Fruit fly (Drosophila melanogaster) whole organism, embryonic: ENCODE measurements around the gene Lcp65Ad.

Source experiments
- Abd-B ChIP-seq: fragments of 200-800 bp; sonication (Bioruptor generic); optimal IDR thresholded peaks from 2 replicates; lab custom pipeline; 2018; ENCODE audit warnings: missing biosample characterization, mild to moderate bottlenecking, missing genetic modification characterization, moderate library complexity
- Aef1 ChIP-seq: fragments of 200-800 bp; sonication (Bioruptor generic); IDR thresholded peaks from 3 replicates; pipeline ENCODE4 v1.3.6; 2022; ENCODE audit warnings: missing biosample characterization, missing genetic modification characterization
- CG10565 ChIP-seq: fragments of 200-800 bp; sonication (Bioruptor generic); optimal IDR thresholded peaks from 3 replicates; lab custom pipeline; 2016; ENCODE audit warnings: missing biosample characterization, mild to moderate bottlenecking, missing genetic modification characterization
- CG11456 ChIP-seq: fragments of 200-800 bp; sonication (Bioruptor generic); IDR thresholded peaks from 3 replicates; pipeline ENCODE4 v1.3.6; 2022; ENCODE audit warnings: missing biosample characterization, missing genetic modification characterization
- CG11504 ChIP-seq: fragments of 200-800 bp; sonication (Bioruptor generic); optimal IDR thresholded peaks from 3 replicates; lab custom pipeline; 2019; ENCODE audit warnings: missing biosample characterization, mild to moderate bottlenecking, missing genetic modification characterization, moderate library complexity
- CG12219 ChIP-seq: fragments of 200-800 bp; sonication (Bioruptor generic); optimal IDR thresholded peaks from 3 replicates; lab custom pipeline; 2018; ENCODE audit warnings: missing biosample characterization, mild to moderate bottlenecking, missing genetic modification characterization
- CG15073 ChIP-seq: fragments of 200-800 bp; sonication (Bioruptor generic); optimal IDR thresholded peaks from 2 replicates; lab custom pipeline; 2016; ENCODE audit warnings: missing biosample characterization, missing genetic modification characterization
- CG15269 ChIP-seq: fragments of 200-800 bp; sonication (Bioruptor generic); optimal IDR thresholded peaks from 2 replicates; lab custom pipeline; 2018; ENCODE audit warnings: missing biosample characterization, mild to moderate bottlenecking, missing genetic modification characterization, moderate library complexity
- CG1529 ChIP-seq: fragments of 200-800 bp; sonication (Bioruptor generic); optimal IDR thresholded peaks from 3 replicates; lab custom pipeline; 2018; ENCODE audit warnings: missing biosample characterization, missing genetic modification characterization
- CG16813 ChIP-seq: fragments of 200-800 bp; sonication (Bioruptor generic); IDR thresholded peaks from 3 replicates; pipeline ENCODE4 v1.3.6; 2022; ENCODE audit warnings: missing biosample characterization, missing genetic modification characterization; ENCODE audit not compliant: partially characterized antibody
- CG17328 ChIP-seq: fragments of 200-800 bp; sonication (Bioruptor generic); IDR thresholded peaks from 2 replicates; pipeline ENCODE4 v1.3.6; 2022; ENCODE audit warnings: missing biosample characterization, missing genetic modification characterization
- CG17829 ChIP-seq: fragments of 200-800 bp; optimal IDR thresholded peaks from 2 replicates; lab custom pipeline; 2019; ENCODE audit warnings: missing biosample characterization, mild to moderate bottlenecking, missing genetic modification characterization, moderate library complexity
- CG1792 ChIP-seq: fragments of 200-800 bp; sonication (Bioruptor generic); optimal IDR thresholded peaks from 2 replicates; lab custom pipeline; 2016; ENCODE audit warnings: missing biosample characterization, missing genetic modification characterization
- CG2202 ChIP-seq: fragments of 200-800 bp; sonication (Bioruptor generic); optimal IDR thresholded peaks from 2 replicates; lab custom pipeline; 2018; ENCODE audit warnings: missing biosample characterization, mild to moderate bottlenecking, missing genetic modification characterization
- CG32767 ChIP-seq: fragments of 200-800 bp; sonication (Bioruptor generic); IDR thresholded peaks from 2 replicates; pipeline ENCODE4 v1.3.6; 2022; ENCODE audit warnings: missing biosample characterization, missing genetic modification characterization
- CG34224 ChIP-seq: fragments of 200-800 bp; sonication (Bioruptor generic); IDR thresholded peaks from 3 replicates; pipeline ENCODE4 v1.3.6; 2022; ENCODE audit warnings: missing biosample characterization, missing genetic modification characterization; ENCODE audit not compliant: partially characterized antibody
- CG34376 ChIP-seq: fragments of 200-800 bp; sonication (Bioruptor generic); optimal IDR thresholded peaks from 2 replicates; lab custom pipeline; 2018; ENCODE audit warnings: missing biosample characterization, mild to moderate bottlenecking, missing genetic modification characterization
- CG3726 ChIP-seq: fragments of 200-800 bp; sonication (Bioruptor generic); IDR thresholded peaks from 3 replicates; pipeline ENCODE4, ENCODE4 v1.3.6; 2022; ENCODE audit warnings: missing biosample characterization, missing genetic modification characterization
- CG6854 ChIP-seq: fragments of 200-800 bp; sonication (Bioruptor generic); optimal IDR thresholded peaks from 3 replicates; lab custom pipeline; 2017; ENCODE audit warnings: missing biosample characterization, mild to moderate bottlenecking, missing genetic modification characterization
- CG8281 ChIP-seq: fragments of 200-800 bp; sonication (Bioruptor generic); optimal IDR thresholded peaks from 2 replicates; lab custom pipeline; 2018; ENCODE audit warnings: missing biosample characterization, mild to moderate bottlenecking, missing genetic modification characterization, moderate library complexity
- Doc3 ChIP-seq: fragments of 200-800 bp; sonication (Bioruptor generic); IDR thresholded peaks from 3 replicates; pipeline ENCODE4 v1.3.6; 2022; ENCODE audit warnings: missing biosample characterization, missing genetic modification characterization; ENCODE audit not compliant: partially characterized antibody
- ERR ChIP-seq: fragments of 200-800 bp; sonication (Bioruptor generic); optimal IDR thresholded peaks from 2 replicates; lab custom pipeline; 2016; ENCODE audit warnings: missing biosample characterization, missing genetic modification characterization
- Fer3 ChIP-seq: fragments of 200-800 bp; sonication (Bioruptor generic); optimal IDR thresholded peaks from 2 replicates; lab custom pipeline; 2018; ENCODE audit warnings: missing biosample characterization, mild to moderate bottlenecking, missing genetic modification characterization, moderate library complexity
- HLH3B ChIP-seq: fragments of 200-800 bp; sonication (Bioruptor generic); IDR thresholded peaks from 2 replicates; pipeline ENCODE4 v1.3.6; 2022; ENCODE audit warnings: missing biosample characterization, missing genetic modification characterization
- Hr78 ChIP-seq, 2 experiments: fragments of 200-800 bp in 1 of 2; fragments of >200 bp in 1 of 2; sonication (Bioruptor generic) in 1 of 2; optimal IDR thresholded peaks; 2 replicates each; lab custom pipeline; 2017 to 2019; ENCODE audit warnings: missing biosample characterization in 2 of 2, missing genetic modification characterization in 2 of 2, mild to moderate bottlenecking in 1 of 2, moderate library complexity in 1 of 2
- Hsf ChIP-seq: fragments of 200-800 bp; sonication (Bioruptor generic); optimal IDR thresholded peaks from 3 replicates; lab custom pipeline; 2016; ENCODE audit warnings: missing biosample characterization, missing genetic modification characterization
- Kr ChIP-seq: fragments of 200-800 bp; sonication (Bioruptor generic); optimal IDR thresholded peaks from 2 replicates; lab custom pipeline; 2017; ENCODE audit warnings: missing biosample characterization, mild to moderate bottlenecking, missing genetic modification characterization
- Med ChIP-seq: fragments of 200-800 bp; sonication (Bioruptor generic); peaks from one replicate; lab custom pipeline; 2016; ENCODE audit warnings: missing biosample characterization, missing genetic modification characterization, mild to moderate bottlenecking, inconsistent platforms, moderate library complexity
- NK7.1 ChIP-seq: fragments of 200-800 bp; sonication (Bioruptor generic); optimal IDR thresholded peaks from 3 replicates; lab custom pipeline; 2016; ENCODE audit warnings: missing biosample characterization, missing genetic modification characterization
- Vsx1 ChIP-seq: fragments of 200-800 bp; sonication (Bioruptor generic); optimal IDR thresholded peaks from 2 replicates; lab custom pipeline; 2017; ENCODE audit warnings: missing biosample characterization, mild to moderate bottlenecking, missing genetic modification characterization, missing genetic modification reagents
- Xbp1 ChIP-seq: fragments of 200-800 bp; sonication (Bioruptor generic); optimal IDR thresholded peaks from 3 replicates; lab custom pipeline; 2016; ENCODE audit warnings: missing biosample characterization, mild to moderate bottlenecking, missing genetic modification characterization
- YL-1 ChIP-seq: fragments of 200-800 bp; sonication (Bioruptor generic); optimal IDR thresholded peaks from 3 replicates; lab custom pipeline; 2017; ENCODE audit warnings: missing biosample characterization, mild to moderate bottlenecking, missing genetic modification characterization
- chinmo ChIP-seq: fragments of 200-800 bp; sonication (Bioruptor generic); IDR thresholded peaks from 4 replicates; pipeline ENCODE4 v1.3.6; 2022; ENCODE audit warnings: missing biosample characterization, missing genetic modification characterization; ENCODE audit not compliant: partially characterized antibody
- crol ChIP-seq: fragments of 200-800 bp; sonication (Bioruptor generic); IDR thresholded peaks from 2 replicates; pipeline ENCODE4 v1.3.6; 2022; ENCODE audit warnings: missing biosample characterization, missing genetic modification characterization
- en ChIP-seq: fragments of 200-800 bp; sonication (Bioruptor generic); optimal IDR thresholded peaks from 2 replicates; lab custom pipeline; 2016; ENCODE audit warnings: missing biosample characterization, missing genetic modification characterization
- eve ChIP-seq, 2 experiments: fragments of >200 bp; optimal IDR thresholded peaks; 2 replicates each; lab custom pipeline; 2017; ENCODE audit warnings: missing biosample characterization in 2 of 2, missing genetic modification characterization in 2 of 2
- ftz-f1 ChIP-seq: fragments of 200-800 bp; sonication (Bioruptor generic); optimal IDR thresholded peaks from 2 replicates; lab custom pipeline; 2016; ENCODE audit warnings: missing biosample characterization, missing genetic modification characterization
- inv ChIP-seq: fragments of 200-800 bp; sonication (Bioruptor generic); IDR thresholded peaks from 2 replicates; pipeline ENCODE4 v1.3.6; 2022; ENCODE audit warnings: missing biosample characterization, missing genetic modification characterization; ENCODE audit not compliant: partially characterized antibody
- mld ChIP-seq: fragments of 200-800 bp; sonication (Bioruptor generic); IDR thresholded peaks from 3 replicates; pipeline ENCODE4 v1.3.6; 2022; ENCODE audit warnings: missing biosample characterization, missing genetic modification characterization; ENCODE audit not compliant: partially characterized antibody
- org-1 ChIP-seq: fragments of 200-800 bp; sonication (Bioruptor generic); optimal IDR thresholded peaks from 2 replicates; lab custom pipeline; 2017; ENCODE audit warnings: missing biosample characterization, missing genetic modification characterization
- pan ChIP-seq, 4 experiments: fragments of >200 bp in 3 of 4; fragments of 200-800 bp in 1 of 4; sonication (Bioruptor generic) in 1 of 4; optimal IDR thresholded peaks in 3 of 4; IDR thresholded peaks in 1 of 4; 2 replicates each; pipeline versions ENCODE4 v1.3.6 to Lab custom; 2017 to 2022; ENCODE audit warnings: missing biosample characterization in 2 of 4, missing genetic modification characterization in 2 of 4, mixed read lengths in 1 of 4
- phol ChIP-seq: fragments of 200-800 bp; sonication (Bioruptor generic); optimal IDR thresholded peaks from 3 replicates; lab custom pipeline; 2018; ENCODE audit warnings: missing biosample characterization, mild to moderate bottlenecking, missing genetic modification characterization, moderate library complexity
- pros ChIP-seq: fragments of 200-800 bp; sonication (Bioruptor generic); optimal IDR thresholded peaks from 3 replicates; lab custom pipeline; 2019; ENCODE audit warnings: missing biosample characterization, mild to moderate bottlenecking, missing genetic modification characterization, moderate library complexity
- scrt ChIP-seq: fragments of 200-800 bp; sonication (Bioruptor generic); optimal IDR thresholded peaks from 2 replicates; lab custom pipeline; 2018; ENCODE audit warnings: missing biosample characterization, mild to moderate bottlenecking, missing genetic modification characterization, moderate library complexity
- sim ChIP-seq: fragments of 200-800 bp; sonication (Bioruptor generic); IDR thresholded peaks from 2 replicates; pipeline ENCODE4 v1.3.6; 2022; ENCODE audit warnings: missing biosample characterization, missing genetic modification characterization
- slp2 ChIP-seq: fragments of 200-800 bp; sonication (Bioruptor generic); optimal IDR thresholded peaks from 2 replicates; lab custom pipeline; 2016; ENCODE audit warnings: missing biosample characterization, missing genetic modification characterization
- stc ChIP-seq: fragments of 200-800 bp; sonication (Bioruptor generic); IDR thresholded peaks from 2 replicates; pipeline ENCODE4 v1.3.6; 2022; ENCODE audit warnings: missing biosample characterization, missing genetic modification characterization
- stwl ChIP-seq: fragments of 200-800 bp; sonication (Bioruptor generic); optimal IDR thresholded peaks from 3 replicates; lab custom pipeline; 2018; ENCODE audit warnings: missing biosample characterization, mild to moderate bottlenecking, missing genetic modification characterization, moderate library complexity
- twi ChIP-seq: fragments of 200-800 bp; optimal IDR thresholded peaks from 2 replicates; lab custom pipeline; 2019; ENCODE audit warnings: missing biosample characterization, mild to moderate bottlenecking, missing genetic modification characterization, moderate library complexity

Lcp65Ad gene

dm6 chr3L:6094697-6095096, 48.5 kb upstream of the Lcp65Ad start, which contains the start of the genes CG10467 and loj (continued):
- TF ChIP-seq CG12219 (GFP tag; lab: Kevin White, UChicago) (peak; percentile 73), CG6854 (GFP tag; lab: Kevin White, UChicago) (peak; percentile 26), stc (GFP tag; lab: Robert Waterston, UW) (peak; percentile 91), pan (optimal IDR thresholded peaks at IDR 0.05; lab: Kevin White, UChicago) (no peak), pan (GFP tag; optimal IDR thresholded peaks at IDR 0.05 in 1 of 2, IDR thresholded peaks at IDR 0.05 in 1 of 2) (peak in 1 of 2 experiments; percentile 96), CG32767 (peak; percentile 93), pros (no peak), CG15073 (GFP tag; lab: Kevin White, UChicago) (peak; percentile 93), CG10565 (GFP tag; lab: Kevin White, UChicago) (peak; percentile 50), CG34376 (GFP tag; lab: Kevin White, UChicago) (peak; percentile 75), Aef1 (peak; percentile 98), crol (GFP tag; lab: Robert Waterston, UW) (peak; percentile 47; the same call in 1 of the 2 replicates), Vsx1 (peak; percentile 73), CG1529 (GFP tag; lab: Kevin White, UChicago) (peak; percentile 82), CG16813 (GFP tag; lab: Robert Waterston, UW) (peak; percentile 75), twi (tag; lab: Kevin White, UChicago) (peak; percentile 94), ftz-f1 (no peak), ERR (GFP tag; lab: Kevin White, UChicago) (peak; percentile 16), org-1 (GFP tag; lab: Kevin White, UChicago) (peak; percentile 75), CG11456 (GFP tag; lab: Robert Waterston, UW) (peak; percentile 98), Fer3 (tag; lab: Kevin White, UChicago) (peak; percentile 97), Xbp1 (peak; percentile 98), YL-1 (peak; percentile 92), Abd-B (GFP tag; lab: Kevin White, UChicago) (peak; percentile 99), CG3726 (GFP tag; lab: Robert Waterston, UW) (peak; percentile 95; the same call in 2 of the 3 replicates), Hsf (peak; percentile 94), stwl (tag; lab: Kevin White, UChicago) (peak; percentile 89), mld (GFP tag; lab: Robert Waterston, UW) (no peak), Kr (GFP tag; lab: Kevin White, UChicago) (peak; percentile 33), eve (GFP tag; optimal IDR thresholded peaks at IDR 0.05; lab: Kevin White, UChicago) (no peak), CG11504 (tag; lab: Kevin White, UChicago) (peak; percentile 95), phol (peak; percentile 98), CG2202 (tag; lab: Kevin White, UChicago) (peak; percentile 90), scrt (peak; percentile 98), slp2 (GFP tag; lab: Kevin White, UChicago) (peak; percentile 72), Med (GFP tag; lab: Kevin White, UChicago) (peak; percentile 94), CG15269 (tag; lab: Kevin White, UChicago) (peak; percentile 95), sim (GFP tag; lab: Robert Waterston, UW) (peak; percentile 71; the same call in 1 of the 2 replicates), Hr78 (GFP tag; optimal IDR thresholded peaks at IDR 0.05; lab: Kevin White, UChicago) (no peak), chinmo (GFP tag; lab: Robert Waterston, UW) (no peak), CG8281 (peak; percentile 81), CG1792 (peak; percentile 65), Doc3 (GFP tag; lab: Robert Waterston, UW) (peak; percentile 50; the same call in 2 of the 3 replicates), en (GFP tag; lab: Kevin White, UChicago) (peak; percentile 44), CG17829 (tag; lab: Kevin White, UChicago) (peak; percentile 96), inv (GFP tag; lab: Robert Waterston, UW) (peak; percentile 64), HLH3B (peak; percentile 97), CG34224 (GFP tag; lab: Robert Waterston, UW) (peak; percentile 53; the same call in 1 of the 3 replicates), CG17328 (GFP tag; lab: Robert Waterston, UW) (peak; percentile 96), NK7.1 (GFP tag; lab: Kevin White, UChicago) (no peak)
